Worm (Caenorhabditis elegans): ENCODE measurements around the gene nhr-185.
A peak's percentile ranks its signal among the peaks of the same experiment; 100 is the strongest.

Gene nhr-185

DNA sequence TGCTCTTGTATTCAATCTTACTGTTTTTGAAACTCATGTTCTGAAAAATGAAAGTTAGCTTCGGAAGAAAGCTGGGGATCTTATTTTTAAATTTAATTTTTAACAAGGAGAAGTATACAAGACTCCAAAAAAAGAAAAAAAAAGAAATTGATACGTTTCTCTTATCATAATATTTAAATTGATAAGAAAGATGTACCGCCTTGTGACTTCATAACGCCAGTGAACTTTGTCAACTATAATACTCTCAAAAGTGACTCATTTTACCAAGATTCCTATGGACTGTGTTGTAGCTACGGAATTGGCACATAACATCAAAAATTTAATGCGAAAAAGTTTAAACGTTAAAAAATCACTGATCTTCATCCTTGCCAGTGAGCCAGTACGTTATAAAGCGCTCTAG is 4.6 kb upstream of the nhr-185 start:
- TF ChIP-seq F57C9.4 (tag; optimal IDR thresholded peaks at IDR 0.05) (no peak), nhr-80 (tag; optimal IDR thresholded peaks at IDR 0.05) (peak; percentile 64)

DNA sequence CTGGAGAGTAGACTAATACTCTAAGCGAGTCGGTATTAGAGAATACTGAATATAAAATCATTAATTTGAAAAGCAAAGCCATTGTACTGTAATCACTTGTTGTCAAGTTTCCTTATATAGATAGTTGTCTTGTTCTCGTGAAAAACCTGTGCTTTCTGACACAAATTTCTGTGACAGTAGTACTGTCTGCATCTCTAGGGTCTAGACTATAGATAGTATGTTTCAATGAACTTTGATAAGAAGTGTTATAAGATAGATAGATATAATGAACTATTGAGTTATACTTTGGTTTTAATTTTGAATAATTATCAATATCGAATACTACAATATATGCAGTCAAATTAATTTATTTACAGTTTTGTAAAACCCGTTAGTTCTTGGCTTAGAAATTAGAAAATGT is 3.2 kb downstream of the nhr-185 start, which contains the start of gene ugt-32:
Gene ugt-32, minus strand, starts transcription at position 82 of the 400 bp plus-strand sequence.
- no peak for TF ChIP-seq lin-40 (tag; optimal IDR thresholded peaks at IDR 0.05)
- TF ChIP-seq nhr-80 (tag; optimal IDR thresholded peaks at IDR 0.05): peak; percentile 22
- no peak for TF ChIP-seq ceh-79 (tag; optimal IDR thresholded peaks at IDR 0.05)

DNA sequence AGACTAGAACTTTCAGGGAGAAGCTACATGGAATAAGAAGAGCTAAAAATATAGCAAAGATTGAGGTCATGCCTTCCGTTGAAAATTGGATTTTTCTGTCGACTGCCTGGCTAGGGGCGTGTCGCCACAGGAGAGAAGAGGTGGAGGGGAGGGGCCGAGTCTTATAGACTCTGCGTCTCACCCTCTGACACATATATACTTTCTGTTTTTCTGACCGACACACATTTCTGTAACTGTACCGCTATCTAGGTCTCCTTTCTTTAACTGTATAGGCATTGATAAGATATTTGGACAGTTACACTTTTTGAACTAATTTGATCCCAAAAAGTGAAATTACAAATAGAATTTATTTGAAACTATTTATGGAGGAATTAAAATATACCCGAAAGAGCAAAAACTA is 5.7 kb downstream of the nhr-185 start:
- no peak for TF ChIP-seq madf-10 (tag; optimal IDR thresholded peaks at IDR 0.05)
- no peak for TF ChIP-seq sea-2 (GFP tag; IDR thresholded peaks at IDR 0.05)
- TF ChIP-seq nhr-90 (tag; optimal IDR thresholded peaks at IDR 0.05): no peak
- TF ChIP-seq ama-1 (optimal IDR thresholded peaks at IDR 0.05): no peak
- no peak for TF ChIP-seq ama-1 (GFP tag; optimal IDR thresholded peaks at IDR 0.05)
- no peak for TF ChIP-seq attf-3 (GFP tag; conservative IDR thresholded peaks at IDR 0.05)
- TF ChIP-seq him-1 (tag; optimal IDR thresholded peaks at IDR 0.05): no peak
- peak; percentile 40 for TF ChIP-seq nhr-80 (tag; optimal IDR thresholded peaks at IDR 0.05)
- no peak for TF ChIP-seq tbp1 (GFP tag; optimal IDR thresholded peaks at IDR 0.05)
- TF ChIP-seq F52B5.7 (tag; optimal IDR thresholded peaks at IDR 0.05): no peak
- TF ChIP-seq dox-1 (GFP tag; IDR thresholded peaks at IDR 0.05): 0 out of 2 replicates have a peak, but pooled peaks have one; percentile 1
- no peak for TF ChIP-seq hmg-20 (GFP tag; IDR thresholded peaks at IDR 0.05)
- no peak for TF ChIP-seq egl-44 (GFP tag; IDR thresholded peaks at IDR 0.05)

DNA sequence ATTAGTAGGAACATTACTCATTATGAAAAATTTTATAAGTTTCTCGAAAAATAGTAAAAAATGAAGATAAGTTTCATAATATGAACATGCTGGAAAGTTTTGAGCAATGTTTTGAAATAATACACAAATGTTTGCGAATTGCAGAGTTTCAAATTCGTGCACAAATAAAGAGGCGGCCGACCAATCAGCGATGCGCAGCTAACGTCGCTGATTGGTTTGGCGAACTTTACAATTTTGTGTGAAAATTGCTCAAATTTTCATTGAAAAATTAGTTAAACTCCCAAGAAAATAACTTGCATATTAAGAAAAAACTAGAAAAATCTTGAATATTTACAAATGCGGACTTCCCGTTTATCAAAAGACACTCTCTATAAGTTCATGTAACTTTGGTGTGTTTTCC is 14.5 kb downstream of the nhr-185 start:
- TF ChIP-seq unc-130 (GFP tag; optimal IDR thresholded peaks at IDR 0.05) (no peak), die-1 (tag; optimal IDR thresholded peaks at IDR 0.05) (no peak), ceh-79 (tag; optimal IDR thresholded peaks at IDR 0.05) (no peak), hmg-20 (GFP tag; IDR thresholded peaks at IDR 0.05) (no peak), Y79H2A.3 (GFP tag; conservative IDR thresholded peaks at IDR 0.05) (no peak), Y53F4B.3 (GFP tag; IDR thresholded peaks at IDR 0.05) (no peak)

DNA sequence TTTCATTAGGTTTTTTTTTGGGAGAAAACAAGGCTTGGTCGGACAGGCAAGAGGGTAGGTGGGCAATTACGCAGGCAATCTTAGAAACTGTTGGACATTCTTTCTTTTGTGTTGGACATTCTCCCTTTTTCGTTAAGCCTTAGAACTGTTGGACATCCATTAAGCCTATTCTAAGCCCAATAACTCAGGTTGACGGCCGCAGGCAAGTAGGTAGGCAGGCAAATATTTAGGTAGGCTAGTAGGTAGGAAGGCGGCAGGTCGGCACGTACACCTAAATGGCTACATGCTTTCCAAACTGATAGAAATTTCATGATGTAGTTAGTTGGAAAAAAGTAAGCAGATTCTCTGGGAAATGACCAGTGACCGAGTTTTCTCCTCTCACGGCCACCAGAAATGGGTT is 15.1 kb downstream of the nhr-185 start:
- no peak for TF ChIP-seq attf-5 (GFP tag; optimal IDR thresholded peaks at IDR 0.05)
- TF ChIP-seq bed-1 (GFP tag; IDR thresholded peaks at IDR 0.05): no peak
- TF ChIP-seq snpc-3.4 (tag; optimal IDR thresholded peaks at IDR 0.05): no peak
- no peak for TF ChIP-seq lin-26 (GFP tag; IDR thresholded peaks at IDR 0.05)
- no peak for TF ChIP-seq snpc-4 (GFP tag; optimal IDR thresholded peaks at IDR 0.05)
- no peak for TF ChIP-seq snpc-4 (tag; optimal IDR thresholded peaks at IDR 0.05)
- no peak for TF ChIP-seq F10E7.11 (tag; optimal IDR thresholded peaks at IDR 0.05)
- no peak for TF ChIP-seq T26A5.8 (tag; optimal IDR thresholded peaks at IDR 0.05)
- TF ChIP-seq nfya-1 (tag; optimal IDR thresholded peaks at IDR 0.05; ENCODE audit: borderline replicate concordance, insufficient read depth): no peak
- no peak for TF ChIP-seq ekl-4 (GFP tag; IDR thresholded peaks at IDR 0.05)
- TF ChIP-seq ztf-22 (GFP tag; optimal IDR thresholded peaks at IDR 0.05): no peak
- TF ChIP-seq F57A8.1 (GFP tag; optimal IDR thresholded peaks at IDR 0.05): no peak
- TF ChIP-seq dpff-1 (tag; optimal IDR thresholded peaks at IDR 0.05): no peak
- no peak for TF ChIP-seq attf-6 (GFP tag; IDR thresholded peaks at IDR 0.05)
- TF ChIP-seq F57C9.4 (tag; optimal IDR thresholded peaks at IDR 0.05): no peak
- TF ChIP-seq xnd-1 (tag; optimal IDR thresholded peaks at IDR 0.05): no peak
- TF ChIP-seq ama-1 (optimal IDR thresholded peaks at IDR 0.05): no peak
- TF ChIP-seq ama-1 (GFP tag; optimal IDR thresholded peaks at IDR 0.05): no peak
